Worm (Caenorhabditis elegans) whole organism, L1 larva: ENCODE data around the gene C25H3.7.

Experiments used
- aly-2 ChIP-seq: fragments of 150-350 bp; optimal IDR thresholded peaks from 2 replicates; lab custom pipeline; 2014; ENCODE audit warnings: missing biosample characterization, missing genetic modification characterization
- ces-1 ChIP-seq: fragments of 150-350 bp; optimal IDR thresholded peaks from 2 replicates; lab custom pipeline; 2014; ENCODE audit warnings: missing biosample characterization, missing genetic modification reagents, missing genetic modification characterization
- lin-13 ChIP-seq: fragments of 150-350 bp; optimal IDR thresholded peaks from 2 replicates; lab custom pipeline; 2014; ENCODE audit warnings: missing biosample characterization, missing genetic modification reagents, missing genetic modification characterization
- nhr-12 ChIP-seq: sonication (generic microtip); optimal IDR thresholded peaks from 2 replicates; lab custom pipeline; 2017; ENCODE audit warnings: missing biosample characterization, missing genetic modification characterization
- nhr-77 ChIP-seq: fragments of 150-350 bp; optimal IDR thresholded peaks from 2 replicates; lab custom pipeline; 2014; ENCODE audit warnings: missing biosample characterization, missing genetic modification characterization
- pqm-1 ChIP-seq: sonication (generic microtip); optimal IDR thresholded peaks from 3 replicates; lab custom pipeline; 2017; ENCODE audit warnings: missing biosample characterization, missing genetic modification characterization
- skn-1 ChIP-seq: fragments of 150-350 bp; optimal IDR thresholded peaks from 2 replicates; lab custom pipeline; 2014; ENCODE audit warnings: missing biosample characterization, missing genetic modification characterization

DNA sequence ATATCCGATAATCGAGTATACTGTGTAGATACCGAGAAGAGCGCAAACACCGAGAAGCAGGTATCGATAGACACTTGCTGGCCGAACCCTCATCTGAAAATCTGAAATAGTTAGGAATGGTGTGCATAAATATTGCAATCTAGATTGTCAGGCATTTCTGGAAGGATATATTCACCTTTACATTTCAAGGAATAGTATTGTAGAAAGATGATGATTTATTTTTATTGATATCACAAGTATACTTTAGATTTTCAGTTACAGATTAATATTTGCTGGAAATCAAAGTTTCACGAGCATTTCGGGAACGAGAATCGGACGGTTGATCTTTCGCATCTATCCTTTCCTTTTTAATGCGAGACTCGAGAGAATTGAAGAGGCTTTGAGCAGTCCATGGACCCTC lies 9.1 kb downstream of the C25H3.7 start, which contains the start of gene fut-3:
- no peak for TF ChIP-seq aly-2
- no peak for TF ChIP-seq ces-1 (GFP tag; lab: Kevin White, UChicago)
- no peak for TF ChIP-seq nhr-77 (tag; lab: Kevin White, UChicago)
- no peak for TF ChIP-seq skn-1 (tag; lab: Kevin White, UChicago)
- TF ChIP-seq nhr-12 (tag; lab: Kevin White, UChicago): no peak
- TF ChIP-seq lin-13 (GFP tag; lab: Kevin White, UChicago): no peak
- TF ChIP-seq pqm-1 (tag; lab: Kevin White, UChicago): no peak
